Fruit fly (Drosophila melanogaster) whole organism, embryonic: Measurements from ENCODE around the gene CG5056.
A peak's percentile ranks its signal among the peaks of the same experiment; 100 is the strongest.

ENCODE experiments used
- Bteb2 ChIP-seq: fragments of 200-800 bp; sonication (Bioruptor generic); optimal IDR thresholded peaks from 2 replicates; lab custom pipeline; 2016; ENCODE audit warnings: missing biosample characterization, missing genetic modification characterization
- CG10267 ChIP-seq: fragments of 200-800 bp; sonication (Bioruptor generic); optimal IDR thresholded peaks from 2 replicates; lab custom pipeline; 2018; ENCODE audit warnings: missing biosample characterization, mild to moderate bottlenecking, missing genetic modification characterization, moderate library complexity
- CG13894 ChIP-seq: fragments of 200-800 bp; sonication (Bioruptor generic); optimal IDR thresholded peaks from 3 replicates; lab custom pipeline; 2018; ENCODE audit warnings: missing biosample characterization, mild to moderate bottlenecking, missing genetic modification characterization, moderate library complexity
- CG1602 ChIP-seq: fragments of 200-800 bp; sonication (Bioruptor generic); optimal IDR thresholded peaks from 3 replicates; lab custom pipeline; 2016; ENCODE audit warnings: missing biosample characterization, missing genetic modification characterization
- CG16813 ChIP-seq: fragments of 200-800 bp; sonication (Bioruptor generic); IDR thresholded peaks from 3 replicates; pipeline ENCODE4 v1.3.6; 2022; ENCODE audit warnings: missing biosample characterization, missing genetic modification characterization; ENCODE audit not compliant: partially characterized antibody
- CG17328 ChIP-seq: fragments of 200-800 bp; sonication (Bioruptor generic); IDR thresholded peaks from 2 replicates; pipeline ENCODE4 v1.3.6; 2022; ENCODE audit warnings: missing biosample characterization, missing genetic modification characterization
- CG18599 ChIP-seq: fragments of 200-800 bp; sonication (Bioruptor generic); optimal IDR thresholded peaks from 3 replicates; lab custom pipeline; 2017; ENCODE audit warnings: missing biosample characterization, missing genetic modification characterization, mild to moderate bottlenecking, moderate library complexity, missing genetic modification reagents
- CG2116 ChIP-seq: fragments of 200-800 bp; sonication (Bioruptor generic); optimal IDR thresholded peaks from 3 replicates; lab custom pipeline; 2018; ENCODE audit warnings: missing biosample characterization, mild to moderate bottlenecking, missing genetic modification characterization
- CG4328 ChIP-seq: fragments of 200-800 bp; sonication (Bioruptor generic); optimal IDR thresholded peaks from 3 replicates; lab custom pipeline; 2017; ENCODE audit warnings: missing biosample characterization, missing genetic modification reagents, missing genetic modification characterization
- CG6272 ChIP-seq: fragments of 200-800 bp; sonication (Bioruptor generic); IDR thresholded peaks from 2 replicates; pipeline ENCODE4 v1.3.6; 2022; ENCODE audit warnings: missing biosample characterization, missing genetic modification characterization
- CG6654 ChIP-seq: fragments of 200-800 bp; sonication (Bioruptor generic); optimal IDR thresholded peaks from 2 replicates; lab custom pipeline; 2017; ENCODE audit warnings: missing biosample characterization, mild to moderate bottlenecking, missing genetic modification characterization
- CG6683 ChIP-seq: fragments of 200-800 bp; sonication (Bioruptor generic); optimal IDR thresholded peaks from 2 replicates; lab custom pipeline; 2017; ENCODE audit warnings: missing biosample characterization, mild to moderate bottlenecking, missing genetic modification characterization, missing genetic modification reagents
- CG7556 ChIP-seq: fragments of 200-800 bp; sonication (Bioruptor generic); optimal IDR thresholded peaks from 2 replicates; lab custom pipeline; 2017; ENCODE audit warnings: missing biosample characterization, mild to moderate bottlenecking, missing genetic modification characterization
- CG7963 ChIP-seq: fragments of 200-800 bp; sonication (Bioruptor generic); IDR thresholded peaks from 3 replicates; pipeline ENCODE4 v1.3.6; 2022; ENCODE audit warnings: missing biosample characterization, missing genetic modification characterization; ENCODE audit not compliant: partially characterized antibody
- CG8290 ChIP-seq, 3 experiments: fragments of 200-800 bp; sonication (Bioruptor generic); optimal IDR thresholded peaks; 2 replicates each; lab custom pipeline; 2016 to 2019; ENCODE audit warnings: missing biosample characterization in 3 of 3, missing genetic modification characterization in 3 of 3, mild to moderate bottlenecking in 2 of 3, moderate library complexity in 1 of 3
- CG8478 ChIP-seq: fragments of >200 bp; optimal IDR thresholded peaks from 2 replicates; lab custom pipeline; 2018
- CG9727 ChIP-seq: fragments of 200-800 bp; sonication (Bioruptor generic); optimal IDR thresholded peaks from 3 replicates; lab custom pipeline; 2017; ENCODE audit warnings: missing biosample characterization, mild to moderate bottlenecking, missing genetic modification characterization
- CG9932 ChIP-seq: fragments of 200-800 bp; sonication (Bioruptor generic); IDR thresholded peaks from 2 replicates; pipeline ENCODE4 v1.3.6; 2022; ENCODE audit warnings: missing biosample characterization, missing genetic modification characterization
- Dbx ChIP-seq: fragments of 200-800 bp; sonication (Bioruptor generic); IDR thresholded peaks from 3 replicates; pipeline ENCODE4 v1.3.6; 2022; ENCODE audit warnings: missing biosample characterization, missing genetic modification characterization
- E2f2 ChIP-seq: fragments of 200-800 bp; sonication (Bioruptor generic); IDR thresholded peaks from 2 replicates; pipeline ENCODE4 v1.3.6; 2022; ENCODE audit warnings: missing biosample characterization, missing genetic modification characterization
- Ets97D ChIP-seq: fragments of 200-800 bp; sonication (Bioruptor generic); optimal IDR thresholded peaks from 3 replicates; lab custom pipeline; 2016; ENCODE audit warnings: missing biosample characterization, missing genetic modification characterization
- Fer1 ChIP-seq: fragments of 200-800 bp; sonication (Bioruptor generic); optimal IDR thresholded peaks from 2 replicates; lab custom pipeline; 2017; ENCODE audit warnings: missing biosample characterization, mild to moderate bottlenecking, missing genetic modification characterization
- Hey ChIP-seq: fragments of 200-800 bp; sonication (Bioruptor generic); optimal IDR thresholded peaks from 3 replicates; lab custom pipeline; 2018; ENCODE audit warnings: missing biosample characterization, mild to moderate bottlenecking, missing genetic modification characterization
- Hr39 ChIP-seq: fragments of >200 bp; optimal IDR thresholded peaks from 2 replicates; lab custom pipeline; 2017
- Myb ChIP-seq: fragments of 200-800 bp; sonication (Bioruptor generic); optimal IDR thresholded peaks from 2 replicates; lab custom pipeline; 2016; ENCODE audit warnings: missing biosample characterization, missing genetic modification characterization
- Pdp1 ChIP-seq, 2 experiments: fragments of 200-800 bp; sonication (Bioruptor generic); optimal IDR thresholded peaks; 3 replicates each; lab custom pipeline; 2016; ENCODE audit warnings: missing biosample characterization in 2 of 2, missing genetic modification characterization in 2 of 2, mild to moderate bottlenecking in 1 of 2, moderate library complexity in 1 of 2
- Ptx1 ChIP-seq: fragments of 200-800 bp; sonication (Bioruptor generic); IDR thresholded peaks from 2 replicates; pipeline ENCODE4 v1.3.6; 2022; ENCODE audit warnings: missing biosample characterization, missing genetic modification characterization
- Stat92E ChIP-seq, 3 experiments: fragments of >200 bp in 2 of 3; fragments of 200-800 bp in 1 of 3; sonication (Bioruptor generic) in 1 of 3; optimal IDR thresholded peaks; 2 replicates each; lab custom pipeline; 2017 to 2019; ENCODE audit warnings: missing biosample characterization in 3 of 3, missing genetic modification characterization in 3 of 3, mild to moderate bottlenecking in 1 of 3, moderate library complexity in 1 of 3
- ab ChIP-seq: fragments of 200-800 bp; sonication (Bioruptor generic); optimal IDR thresholded peaks from 2 replicates; lab custom pipeline; 2016; ENCODE audit warnings: missing biosample characterization, missing genetic modification characterization
- cad ChIP-seq: fragments of >200 bp; optimal IDR thresholded peaks from 2 replicates; lab custom pipeline; 2017; ENCODE audit warnings: missing biosample characterization, missing genetic modification characterization
- dan ChIP-seq: fragments of 200-800 bp; sonication (Bioruptor generic); IDR thresholded peaks from 2 replicates; pipeline ENCODE4 v1.3.6; 2022; ENCODE audit warnings: missing biosample characterization, missing genetic modification characterization
- dati ChIP-seq: fragments of 200-800 bp; sonication (Bioruptor generic); IDR thresholded peaks from 2 replicates; pipeline ENCODE4 v1.3.6; 2022; ENCODE audit warnings: missing biosample characterization, missing genetic modification characterization
- dimm ChIP-seq: fragments of 200-800 bp; sonication (Bioruptor generic); IDR thresholded peaks from 2 replicates; pipeline ENCODE4 v1.3.6; 2022; ENCODE audit warnings: missing biosample characterization, missing genetic modification characterization
- disco-r ChIP-seq: fragments of 200-800 bp; sonication (Bioruptor generic); optimal IDR thresholded peaks from 2 replicates; lab custom pipeline; 2016; ENCODE audit warnings: missing biosample characterization, missing genetic modification characterization
- esg ChIP-seq: fragments of 200-800 bp; sonication (Bioruptor generic); conservative IDR thresholded peaks from 2 replicates; pipeline ENCODE4 v1.3.6; 2022; ENCODE audit warnings: missing biosample characterization, missing genetic modification characterization
- fd102C ChIP-seq: fragments of 200-800 bp; sonication (Bioruptor generic); optimal IDR thresholded peaks from 2 replicates; lab custom pipeline; 2018; ENCODE audit warnings: missing biosample characterization, mild to moderate bottlenecking, missing genetic modification characterization, moderate library complexity
- fd3F ChIP-seq: fragments of 200-800 bp; sonication (Bioruptor generic); optimal IDR thresholded peaks from 2 replicates; lab custom pipeline; 2018; ENCODE audit warnings: missing biosample characterization, mild to moderate bottlenecking, missing genetic modification characterization, moderate library complexity
- fru ChIP-seq: fragments of >200 bp; optimal IDR thresholded peaks from 2 replicates; lab custom pipeline; 2017
- ftz-f1 ChIP-seq: fragments of 200-800 bp; sonication (Bioruptor generic); optimal IDR thresholded peaks from 2 replicates; lab custom pipeline; 2016; ENCODE audit warnings: missing biosample characterization, missing genetic modification characterization
- gce ChIP-seq: fragments of 200-800 bp; sonication (Bioruptor generic); IDR thresholded peaks from 3 replicates; pipeline ENCODE4 v1.3.6; 2022; ENCODE audit warnings: missing biosample characterization, missing genetic modification characterization
- her ChIP-seq: fragments of 200-800 bp; sonication (Bioruptor generic); optimal IDR thresholded peaks from 2 replicates; lab custom pipeline; 2016; ENCODE audit warnings: missing biosample characterization, missing genetic modification characterization
- org-1 ChIP-seq: fragments of 200-800 bp; sonication (Bioruptor generic); optimal IDR thresholded peaks from 2 replicates; lab custom pipeline; 2017; ENCODE audit warnings: missing biosample characterization, missing genetic modification characterization
- peb ChIP-seq: fragments of 200-800 bp; sonication (Bioruptor generic); IDR thresholded peaks from 2 replicates; pipeline ENCODE4 v1.3.6; 2022; ENCODE audit warnings: missing biosample characterization, missing genetic modification characterization
- pho ChIP-seq: fragments of 200-800 bp; sonication (Bioruptor generic); optimal IDR thresholded peaks from 2 replicates; lab custom pipeline; 2016; ENCODE audit warnings: missing biosample characterization, missing genetic modification characterization
- run ChIP-seq: fragments of 200-800 bp; sonication (Bioruptor generic); optimal IDR thresholded peaks from 3 replicates; lab custom pipeline; 2018; ENCODE audit warnings: missing biosample characterization, mild to moderate bottlenecking, missing genetic modification characterization
- sens-2 ChIP-seq: fragments of 200-800 bp; sonication (Bioruptor generic); IDR thresholded peaks from 2 replicates; pipeline ENCODE4 v1.3.6; 2022; ENCODE audit warnings: missing biosample characterization, missing genetic modification characterization
- sr ChIP-seq: fragments of 200-800 bp; sonication (Bioruptor generic); IDR thresholded peaks from 3 replicates; pipeline ENCODE4 v1.3.6; 2022; ENCODE audit warnings: missing biosample characterization, missing genetic modification characterization
- ssp ChIP-seq: fragments of 200-800 bp; sonication (Bioruptor generic); IDR thresholded peaks from 2 replicates; pipeline ENCODE4 v1.3.6; 2022; ENCODE audit warnings: missing biosample characterization, missing genetic modification characterization
- stwl ChIP-seq: fragments of 200-800 bp; sonication (Bioruptor generic); optimal IDR thresholded peaks from 3 replicates; lab custom pipeline; 2018; ENCODE audit warnings: missing biosample characterization, mild to moderate bottlenecking, missing genetic modification characterization, moderate library complexity
- tll ChIP-seq, 2 experiments: fragments of 200-800 bp in 1 of 2; fragments of >200 bp in 1 of 2; sonication (Bioruptor generic) in 1 of 2; optimal IDR thresholded peaks; 2 replicates each; lab custom pipeline; 2017 to 2019; ENCODE audit warnings: missing biosample characterization in 2 of 2, missing genetic modification characterization in 2 of 2, mild to moderate bottlenecking in 1 of 2, moderate library complexity in 1 of 2
- tup ChIP-seq: fragments of 200-800 bp; sonication (Bioruptor generic); optimal IDR thresholded peaks from 2 replicates; lab custom pipeline; 2016; ENCODE audit warnings: missing biosample characterization, mild to moderate bottlenecking, missing genetic modification characterization, moderate library complexity
- tx ChIP-seq: fragments of 200-800 bp; sonication (Bioruptor generic); optimal IDR thresholded peaks from 2 replicates; lab custom pipeline; 2016; ENCODE audit warnings: missing biosample characterization, missing genetic modification characterization

CG5056 gene

dm6 chr2L:10342471-10342870 lies 24.0 kb upstream of the CG5056 start, which contains the start of gene Sps2 (continued):
- no peak for TF ChIP-seq gce (GFP tag; lab: Robert Waterston, UW)
- no peak for TF ChIP-seq dan (GFP tag; lab: Robert Waterston, UW)
- no peak for TF ChIP-seq Bteb2
- TF ChIP-seq sr (GFP tag; lab: Robert Waterston, UW) = no peak
- no peak for TF ChIP-seq run (tag; lab: Kevin White, UChicago)
- no peak for TF ChIP-seq peb (GFP tag; lab: Robert Waterston, UW)
- TF ChIP-seq CG2116 (GFP tag; lab: Kevin White, UChicago) = peak; percentile 24
- TF ChIP-seq CG7963 = peak; percentile 52; the same call in 1 of the 3 replicates
- TF ChIP-seq esg (GFP tag; lab: Robert Waterston, UW) = no peak
- TF ChIP-seq CG8290 (GFP tag; optimal IDR thresholded peaks at IDR 0.05; lab: Kevin White, UChicago) = peak; percentile 48
- TF ChIP-seq CG8290 (tag; optimal IDR thresholded peaks at IDR 0.05; lab: Kevin White, UChicago) = peak in 1 of 2 experiments; percentile 53
- TF ChIP-seq cad (GFP tag; lab: Kevin White, UChicago) = no peak
- TF ChIP-seq fd102C (GFP tag; lab: Kevin White, UChicago) = no peak
- TF ChIP-seq Stat92E (GFP tag; optimal IDR thresholded peaks at IDR 0.05; lab: Kevin White, UChicago) = peak in 1 of 3 experiments; percentile 39
- peak; percentile 46; the same call in 1 of the 2 replicates for TF ChIP-seq E2f2 (GFP tag; lab: Robert Waterston, UW)
- TF ChIP-seq ab (GFP tag; lab: Kevin White, UChicago) = no peak
- TF ChIP-seq Ptx1 = no peak
- TF ChIP-seq stwl = peak; percentile 57
- no peak for TF ChIP-seq dimm (GFP tag; lab: Robert Waterston, UW)
- no peak for TF ChIP-seq sens-2 (GFP tag; lab: Robert Waterston, UW)
- TF ChIP-seq Hey (tag; lab: Kevin White, UChicago) = no peak
- peak; percentile 75 for TF ChIP-seq CG16813 (GFP tag; lab: Robert Waterston, UW)
- TF ChIP-seq CG17328 (GFP tag; lab: Robert Waterston, UW) = peak; percentile 27; the same call in 1 of the 2 replicates
- TF ChIP-seq CG8478 (lab: Kevin White, UChicago) = no peak
- TF ChIP-seq tup (GFP tag; lab: Kevin White, UChicago) = no peak
- no peak for TF ChIP-seq CG18599 (GFP tag; lab: Kevin White, UChicago)
- no peak for TF ChIP-seq fru (lab: Kevin White, UChicago)
- TF ChIP-seq disco-r (GFP tag; lab: Kevin White, UChicago) = no peak
- TF ChIP-seq CG4328 (GFP tag; lab: Kevin White, UChicago) = no peak
- TF ChIP-seq ftz-f1 (GFP tag; lab: Kevin White, UChicago) = no peak
- TF ChIP-seq CG6654 = no peak
- no peak for TF ChIP-seq pho
- TF ChIP-seq Ets97D (GFP tag; lab: Kevin White, UChicago) = no peak
- TF ChIP-seq Myb (GFP tag; lab: Kevin White, UChicago) = no peak
- no peak for TF ChIP-seq fd3F (GFP tag; lab: Kevin White, UChicago)
- TF ChIP-seq CG9932 (GFP tag; lab: Robert Waterston, UW) = no peak; the same call in 1 of the 2 replicates
- no peak for TF ChIP-seq org-1
- TF ChIP-seq CG13894 (tag; lab: Kevin White, UChicago) = no peak
- TF ChIP-seq tll (GFP tag; optimal IDR thresholded peaks at IDR 0.05; lab: Kevin White, UChicago) = peak in 1 of 2 experiments; percentile 44
- no peak for TF ChIP-seq CG6272 (GFP tag; lab: Robert Waterston, UW)
- TF ChIP-seq CG1602 (GFP tag; lab: Kevin White, UChicago) = no peak
- TF ChIP-seq CG7556 (GFP tag; lab: Kevin White, UChicago) = no peak
- TF ChIP-seq CG6683 (GFP tag; lab: Kevin White, UChicago) = no peak
- no peak for TF ChIP-seq her (GFP tag; lab: Kevin White, UChicago)
- TF ChIP-seq Fer1 = no peak
- TF ChIP-seq Hr39 (lab: Kevin White, UChicago) = no peak
- peak; percentile 17; the same call in 1 of the 2 replicates for TF ChIP-seq ssp (GFP tag; lab: Robert Waterston, UW)
- TF ChIP-seq CG10267 = peak; percentile 19
- no peak for TF ChIP-seq dati
- TF ChIP-seq Dbx (GFP tag; lab: Robert Waterston, UW) = no peak
- peak in 1 of 2 experiments; percentile 27 for TF ChIP-seq Pdp1 (GFP tag; optimal IDR thresholded peaks at IDR 0.05; lab: Kevin White, UChicago)
- TF ChIP-seq tx (GFP tag; lab: Kevin White, UChicago) = no peak
- TF ChIP-seq CG9727 (GFP tag; lab: Kevin White, UChicago) = peak; percentile 33
